Worm (Caenorhabditis elegans): ENCODE results near the gene dlg-1.

- no peak for TF ChIP-seq B0035.1 (tag; optimal IDR thresholded peaks at IDR 0.05)
- TF ChIP-seq aptf-2 (GFP tag; conservative IDR thresholded peaks at IDR 0.05): no peak
- no peak for TF ChIP-seq repo-1 (tag; optimal IDR thresholded peaks at IDR 0.05)
- no peak for TF ChIP-seq nhr-27 (tag; optimal IDR thresholded peaks at IDR 0.05)
- no peak for TF ChIP-seq tbx-9 (tag; optimal IDR thresholded peaks at IDR 0.05; ENCODE audit: borderline replicate concordance)
- TF ChIP-seq snpc-3.4 (tag; optimal IDR thresholded peaks at IDR 0.05): no peak
- TF ChIP-seq let-526 (GFP tag; IDR thresholded peaks at IDR 0.05): no peak
- TF ChIP-seq lin-54 (GFP tag; optimal IDR thresholded peaks at IDR 0.05): no peak
- TF ChIP-seq ztf-28 (GFP tag; IDR thresholded peaks at IDR 0.05): no peak
- TF ChIP-seq egl-18 (GFP tag; IDR thresholded peaks at IDR 0.05): no peak
- TF ChIP-seq bed-1 (GFP tag; IDR thresholded peaks at IDR 0.05): no peak
Observed at ce11 chrX:5458043-5458442, 21.5 kb upstream of the dlg-1 start.

Measured in whole organism, young adult.